Worm (Caenorhabditis elegans): ENCODE measurements around the gene dhps-1.

DNA sequence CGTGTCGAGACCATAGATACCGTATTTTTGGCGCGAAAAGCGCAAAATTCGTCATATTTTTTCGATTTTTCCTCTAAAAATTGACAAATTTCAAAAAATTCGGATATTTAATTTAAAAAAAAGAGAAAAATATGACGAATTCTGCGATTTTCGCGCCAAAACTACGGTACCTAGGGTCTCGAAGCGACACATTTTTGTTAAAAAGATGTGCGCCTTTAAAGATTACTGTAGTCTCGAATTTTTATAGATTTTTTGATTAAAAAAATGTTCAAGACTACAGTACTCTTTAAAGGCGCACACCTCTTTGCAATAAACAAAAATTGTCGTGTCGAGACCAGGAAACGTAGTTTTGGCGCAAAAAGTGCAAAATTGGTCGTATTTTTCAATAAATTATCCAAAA, 43.3 kb downstream of the dhps-1 start:
- TF ChIP-seq ceh-83 (GFP tag; optimal IDR thresholded peaks at IDR 0.05) (no peak), mep-1 (tag; optimal IDR thresholded peaks at IDR 0.05) (no peak), nhr-2 (tag; optimal IDR thresholded peaks at IDR 0.05) (no peak), cnd-1 (tag; optimal IDR thresholded peaks at IDR 0.05) (no peak), ceh-43 (GFP tag; optimal IDR thresholded peaks at IDR 0.05) (no peak), unc-62 (GFP tag; optimal IDR thresholded peaks at IDR 0.05) (no peak), unc-39 (tag; optimal IDR thresholded peaks at IDR 0.05) (no peak), elt-1 (tag; optimal IDR thresholded peaks at IDR 0.05; ENCODE audit: borderline replicate concordance, insufficient read depth) (no peak), ztf-11 (tag; optimal IDR thresholded peaks at IDR 0.05) (no peak)
